Worm (Caenorhabditis elegans) whole organism, early embryonic: ENCODE results near the gene Y47D7A.9.

Source experiments
- B0310.2 ChIP-seq: sonication (generic microtip); optimal IDR thresholded peaks from 2 replicates; lab custom pipeline; 2016; ENCODE audit warnings: mild to moderate bottlenecking, missing genetic modification characterization, missing compliant biosample characterization
- F13C5.2 ChIP-seq: sonication (generic microtip); optimal IDR thresholded peaks from 2 replicates; lab custom pipeline; 2017; ENCODE audit warnings: mild to moderate bottlenecking, missing genetic modification characterization, inconsistent platforms, missing compliant biosample characterization
- aly-1 ChIP-seq: sonication (generic microtip); optimal IDR thresholded peaks from 2 replicates; lab custom pipeline; 2016; ENCODE audit warnings: missing genetic modification characterization, missing compliant biosample characterization
- ama-1 ChIP-seq: fragments of 150-350 bp; optimal IDR thresholded peaks from 2 replicates; lab custom pipeline; 2014
- ceh-13 ChIP-seq: fragments of 200-800 bp; sonication (Bioruptor generic); optimal IDR thresholded peaks from 2 replicates; lab custom pipeline; 2018; ENCODE audit warnings: mild to moderate bottlenecking, missing genetic modification characterization, missing compliant biosample characterization
- ceh-36 ChIP-seq: sonication (generic microtip); optimal IDR thresholded peaks from 2 replicates; lab custom pipeline; 2016; ENCODE audit warnings: missing genetic modification characterization, inconsistent platforms, missing compliant biosample characterization
- ets-7 ChIP-seq: sonication (generic microtip); optimal IDR thresholded peaks from 2 replicates; lab custom pipeline; 2016; ENCODE audit warnings: missing genotype, missing genetic modification characterization, missing compliant biosample characterization
- flt-1 ChIP-seq: fragments of 200-800 bp; sonication (Bioruptor generic); IDR thresholded peaks from 2 replicates; pipeline ENCODE4 v1.3.6; 2022; ENCODE audit warnings: missing genetic modification characterization, missing compliant biosample characterization
- hmbx-1 ChIP-seq: sonication (generic microtip); optimal IDR thresholded peaks from 2 replicates; lab custom pipeline; 2016; ENCODE audit warnings: mild to moderate bottlenecking, missing genetic modification characterization, missing compliant biosample characterization
- hmg-4 ChIP-seq: fragments of 200-800 bp; sonication (Bioruptor generic); optimal IDR thresholded peaks from 2 replicates; lab custom pipeline; 2018; ENCODE audit warnings: mild to moderate bottlenecking, missing genetic modification characterization, missing compliant biosample characterization
- hnd-1 ChIP-seq: sonication (generic microtip); optimal IDR thresholded peaks from 2 replicates; lab custom pipeline; 2016; ENCODE audit warnings: missing genetic modification characterization, missing compliant biosample characterization
- pes-1 ChIP-seq: fragments of 200-800 bp; sonication (Bioruptor generic); IDR thresholded peaks from 2 replicates; pipeline ENCODE4 v1.3.6; 2022; ENCODE audit warnings: missing genetic modification reagents, missing genetic modification characterization, missing compliant biosample characterization
- scrt-1 ChIP-seq: fragments of 200-800 bp; sonication (Bioruptor generic); IDR thresholded peaks from 2 replicates; pipeline ENCODE4 v1.3.6; 2022; ENCODE audit warnings: missing genetic modification characterization, missing compliant biosample characterization
- sea-1 ChIP-seq: fragments of 200-800 bp; sonication (Bioruptor generic); conservative IDR thresholded peaks from 2 replicates; pipeline ENCODE4 v1.3.6; 2022; ENCODE audit warnings: missing genetic modification characterization, missing compliant biosample characterization
- tbx-11 ChIP-seq: fragments of 200-800 bp; sonication (Bioruptor generic); IDR thresholded peaks from 2 replicates; pipeline ENCODE4 v1.3.6; 2022; ENCODE audit warnings: missing genetic modification characterization, missing compliant biosample characterization
- tbx-37 ChIP-seq: fragments of 200-800 bp; sonication (Bioruptor generic); conservative IDR thresholded peaks from 2 replicates; pipeline ENCODE4 v1.3.6; 2022; ENCODE audit warnings: missing genetic modification reagents, missing genetic modification characterization, missing compliant biosample characterization
- tra-4 ChIP-seq: sonication (generic microtip); optimal IDR thresholded peaks from 2 replicates; lab custom pipeline; 2017; ENCODE audit warnings: missing genetic modification characterization, missing compliant biosample characterization

Gene Y47D7A.9

ce11 chrV:4423860-4424401 lies at the start of gene Y47D7A.9, which contains the start of gene Y47D7A.19:
Gene Y47D7A.9 (minus strand): TSS chrV:4423960.
Gene Y47D7A.19 (plus strand): TSS chrV:4424351.
- TF ChIP-seq tbx-11 (GFP tag; lab: Robert Waterston, UW) (no peak), ama-1 (lab: Kevin White, UChicago) (no peak), ets-7 (tag; lab: Kevin White, UChicago) (no peak), tra-4 (tag; lab: Kevin White, UChicago) (no peak), ceh-36 (tag; lab: Kevin White, UChicago) (no peak)

ce11 chrV:4471065-4471464 lies 47.3 kb upstream of the Y47D7A.9 start, which contains the start of gene T08H10.3:
Gene T08H10.3 (plus strand): TSS chrV:4471365.
- no peak for TF ChIP-seq flt-1 (GFP tag; lab: Robert Waterston, UW)
- TF ChIP-seq hmbx-1 (tag; lab: Kevin White, UChicago) = no peak
- no peak for TF ChIP-seq pes-1 (GFP tag; lab: Robert Waterston, UW)
- TF ChIP-seq tbx-11 (GFP tag; lab: Robert Waterston, UW) = no peak
- TF ChIP-seq tbx-37 (GFP tag; lab: Robert Waterston, UW) = no peak
- TF ChIP-seq hmg-4 (GFP tag; lab: Kevin White, UChicago) = no peak
- TF ChIP-seq hnd-1 (tag; lab: Kevin White, UChicago) = no peak
- TF ChIP-seq F13C5.2 = no peak
- TF ChIP-seq ceh-36 (tag; lab: Kevin White, UChicago) = no peak
- TF ChIP-seq tra-4 (tag; lab: Kevin White, UChicago) = no peak
- no peak for TF ChIP-seq ama-1 (lab: Kevin White, UChicago)
- TF ChIP-seq sea-1 = no peak
- no peak for TF ChIP-seq B0310.2

- no peak for TF ChIP-seq tra-4 (tag; lab: Kevin White, UChicago)
- no peak for TF ChIP-seq hmg-4 (GFP tag; lab: Kevin White, UChicago)
- no peak for TF ChIP-seq aly-1 (tag; lab: Kevin White, UChicago)
- TF ChIP-seq scrt-1 (GFP tag; lab: Robert Waterston, UW) = no peak
- TF ChIP-seq tbx-37 (GFP tag; lab: Robert Waterston, UW) = no peak
- TF ChIP-seq B0310.2 = no peak
- TF ChIP-seq tbx-11 (GFP tag; lab: Robert Waterston, UW) = no peak
- TF ChIP-seq ceh-36 (tag; lab: Kevin White, UChicago) = no peak
- TF ChIP-seq sea-1 = no peak
Observed at ce11 chrV:4454634-4455033, 30.9 kb upstream of the Y47D7A.9 start, which contains the start of gene gnrr-5. Gene gnrr-5 (minus strand): TSS chrV:4454734.

DNA sequence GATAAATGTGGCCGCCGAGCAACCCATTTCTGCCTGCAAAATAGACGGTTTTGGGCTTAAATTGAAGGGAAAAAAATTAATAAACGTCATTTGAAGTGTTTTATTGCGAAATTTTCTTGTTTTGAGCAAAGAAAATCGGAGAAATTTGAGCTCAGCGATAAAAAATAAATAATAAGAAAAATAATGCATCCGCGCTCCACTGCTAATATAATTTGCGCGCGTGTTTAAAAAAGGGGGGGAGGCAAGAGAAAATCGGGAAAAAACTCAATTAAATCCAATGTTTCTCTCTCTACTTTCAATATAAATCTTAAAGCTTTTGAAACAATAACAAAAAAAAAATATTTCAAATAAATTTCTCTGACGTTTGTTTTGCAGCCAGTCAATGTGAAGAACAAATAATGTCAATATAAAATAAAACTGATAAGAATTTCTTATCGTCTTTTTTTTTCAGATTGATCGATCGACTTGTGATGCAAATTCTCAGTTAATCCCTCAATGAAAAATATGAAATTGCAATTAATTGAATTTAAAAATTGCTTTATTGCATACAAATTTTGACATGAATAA lies 26.8 kb upstream of the Y47D7A.9 start, which contains the start of gene rft-2:
Gene rft-2 (minus strand): TSS at position 41 of the 567 bp plus-strand sequence.
- TF ChIP-seq F13C5.2 (peak; percentile 59), sea-1 (no peak), pes-1 (GFP tag; lab: Robert Waterston, UW) (no peak), ceh-36 (tag; lab: Kevin White, UChicago) (no peak)

DNA sequence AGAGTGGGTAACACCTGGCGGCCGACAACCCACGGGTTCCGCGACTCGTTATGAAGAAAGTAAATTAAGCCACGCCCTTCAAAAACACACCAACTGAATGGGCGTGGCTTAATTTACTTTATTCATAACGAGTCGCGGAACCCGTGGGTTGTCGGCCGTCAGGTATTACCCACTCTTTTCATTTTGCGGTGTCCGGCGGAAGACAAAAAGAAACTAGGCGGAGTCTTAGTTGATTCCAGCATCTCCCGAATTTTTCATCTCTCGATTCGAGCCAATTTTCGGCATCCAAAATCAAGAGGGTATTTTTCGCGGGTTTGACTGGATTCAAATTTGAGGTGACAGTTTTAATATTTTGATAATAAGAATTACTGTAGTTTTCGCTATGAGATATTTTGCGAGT lies 23.9 kb upstream of the Y47D7A.9 start:
- no peak for TF ChIP-seq ama-1 (lab: Kevin White, UChicago)
- no peak for TF ChIP-seq aly-1 (tag; lab: Kevin White, UChicago)
- TF ChIP-seq sea-1 = no peak
- TF ChIP-seq flt-1 (GFP tag; lab: Robert Waterston, UW) = no peak
- TF ChIP-seq hnd-1 (tag; lab: Kevin White, UChicago) = no peak

ce11 chrV:4442749-4443381 lies 19.1 kb upstream of the Y47D7A.9 start, which contains the start of gene rft-1:
Gene rft-1 (minus strand): TSS chrV:4443223.
- TF ChIP-seq ceh-36 (tag; lab: Kevin White, UChicago) = no peak
- no peak for TF ChIP-seq scrt-1 (GFP tag; lab: Robert Waterston, UW)
- no peak for TF ChIP-seq flt-1 (GFP tag; lab: Robert Waterston, UW)
- TF ChIP-seq F13C5.2 = no peak
- TF ChIP-seq hnd-1 (tag; lab: Kevin White, UChicago) = no peak
- no peak for TF ChIP-seq hmbx-1 (tag; lab: Kevin White, UChicago)
- no peak for TF ChIP-seq tbx-11 (GFP tag; lab: Robert Waterston, UW)

- TF ChIP-seq flt-1 (GFP tag; lab: Robert Waterston, UW) (no peak), B0310.2 (no peak), ceh-36 (tag; lab: Kevin White, UChicago) (no peak), sea-1 (no peak), tbx-37 (GFP tag; lab: Robert Waterston, UW) (no peak), scrt-1 (GFP tag; lab: Robert Waterston, UW) (no peak), tbx-11 (GFP tag; lab: Robert Waterston, UW) (no peak), pes-1 (GFP tag; lab: Robert Waterston, UW) (no peak), aly-1 (tag; lab: Kevin White, UChicago) (no peak), hnd-1 (tag; lab: Kevin White, UChicago) (no peak), ama-1 (lab: Kevin White, UChicago) (no peak), hmg-4 (GFP tag; lab: Kevin White, UChicago) (no peak), tra-4 (tag; lab: Kevin White, UChicago) (no peak), ets-7 (tag; lab: Kevin White, UChicago) (no peak), F13C5.2 (no peak), ceh-13 (GFP tag; lab: Kevin White, UChicago) (no peak), hmbx-1 (tag; lab: Kevin White, UChicago) (no peak)
Observed at ce11 chrV:4437215-4437614, 13.5 kb upstream of the Y47D7A.9 start.
